Fruit fly (Drosophila melanogaster): ENCODE results near the gene Npc2c.

The Npc2c gene

DNA sequence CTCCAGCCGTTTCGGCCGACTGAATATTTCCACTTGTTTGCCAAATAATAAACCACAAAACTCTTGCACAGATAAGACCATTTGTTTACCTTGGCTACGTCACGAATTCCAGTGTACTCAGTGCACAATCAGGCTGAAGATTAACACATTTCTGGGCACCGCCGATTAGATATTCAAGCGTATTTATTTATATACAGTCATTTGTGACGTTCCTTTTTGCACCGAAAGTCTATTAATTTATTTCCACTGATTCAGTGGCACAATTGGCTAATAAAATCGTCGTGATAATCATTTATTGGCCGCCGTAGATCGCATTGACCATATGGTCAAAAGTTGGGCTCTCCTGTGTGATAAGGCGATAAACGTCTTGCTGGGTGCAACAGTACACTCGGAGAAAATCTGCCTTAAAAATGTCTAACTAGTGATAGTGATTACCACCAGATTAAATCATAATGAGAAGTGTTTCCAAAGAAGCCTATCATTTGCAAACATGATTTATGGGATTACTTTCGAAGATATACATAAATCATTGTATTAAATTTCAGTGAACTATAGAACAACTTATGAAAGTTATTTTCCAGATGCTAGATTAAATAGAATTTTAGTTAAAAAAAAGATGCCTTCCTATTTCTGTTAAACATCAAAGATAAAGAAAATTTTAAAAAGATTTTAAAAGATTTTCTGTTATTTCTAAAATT lies 5.6 kb upstream of the Npc2c start (continued):
- TF ChIP-seq Med (GFP tag) (peak; percentile 79), CG16813 (GFP tag; IDR thresholded peaks at IDR 0.05; ENCODE audit: partially characterized antibody) (no peak), exex (tag; optimal IDR thresholded peaks at IDR 0.05) (peak; percentile 99), Dip3 (GFP tag; optimal IDR thresholded peaks at IDR 0.05) (no peak), PHDP (tag; optimal IDR thresholded peaks at IDR 0.05) (peak; percentile 7), CG7839 (tag; optimal IDR thresholded peaks at IDR 0.05) (peak; percentile 38), jumu (GFP tag; optimal IDR thresholded peaks at IDR 0.05) (no peak), CG17359 (tag; optimal IDR thresholded peaks at IDR 0.05) (no peak), BtbVII (GFP tag; optimal IDR thresholded peaks at IDR 0.05) (peak; percentile 84), phol (tag; optimal IDR thresholded peaks at IDR 0.05) (no peak), ac (GFP tag; optimal IDR thresholded peaks at IDR 0.05) (no peak), CG7357 (GFP tag; IDR thresholded peaks at IDR 0.05) (no peak), gro (GFP tag; optimal IDR thresholded peaks at IDR 0.05) (peak; percentile 8), HmgD (GFP tag; optimal IDR thresholded peaks at IDR 0.05) (no peak), ttk (GFP tag; IDR thresholded peaks at IDR 0.05) (no peak), CG11723 (GFP tag; optimal IDR thresholded peaks at IDR 0.05) (no peak), chif (GFP tag; optimal IDR thresholded peaks at IDR 0.05) (no peak), pfk (GFP tag; optimal IDR thresholded peaks at IDR 0.05) (peak; percentile 22), zf30C (GFP tag; optimal IDR thresholded peaks at IDR 0.05) (peak; percentile 26), CG15269 (tag; optimal IDR thresholded peaks at IDR 0.05) (peak; percentile 45), GATAe (GFP tag; conservative IDR thresholded peaks at IDR 0.05) (peak; percentile 50; the same call in 1 of the 2 replicates), CG11504 (tag; optimal IDR thresholded peaks at IDR 0.05) (no peak), lbe (GFP tag; optimal IDR thresholded peaks at IDR 0.05) (peak; percentile 39), NC2β (GFP tag; optimal IDR thresholded peaks at IDR 0.05) (no peak), Hey (tag; optimal IDR thresholded peaks at IDR 0.05) (peak; percentile 62), fd64A (GFP tag; optimal IDR thresholded peaks at IDR 0.05) (no peak), Deaf1 (tag; optimal IDR thresholded peaks at IDR 0.05) (no peak), esg (GFP tag; conservative IDR thresholded peaks at IDR 0.05) (no peak), toy (GFP tag; IDR thresholded peaks at IDR 0.05) (no peak), Bteb2 (GFP tag; optimal IDR thresholded peaks at IDR 0.05) (no peak), CG31388 (GFP tag; optimal IDR thresholded peaks at IDR 0.05) (no peak), unpg (GFP tag; optimal IDR thresholded peaks at IDR 0.05) (peak; percentile 37), stwl (tag; optimal IDR thresholded peaks at IDR 0.05) (no peak), CrebB (tag; optimal IDR thresholded peaks at IDR 0.05) (peak; percentile 48), CG2129 (GFP tag; IDR thresholded peaks at IDR 0.05; ENCODE audit: partially characterized antibody) (no peak), eyg (GFP tag; optimal IDR thresholded peaks at IDR 0.05) (no peak), ap (GFP tag; IDR thresholded peaks at IDR 0.05) (no peak), rib (GFP tag; IDR thresholded peaks at IDR 0.05) (no peak), nau (GFP tag; optimal IDR thresholded peaks at IDR 0.05) (no peak), Meics (GFP tag; optimal IDR thresholded peaks at IDR 0.05) (peak; percentile 40), tin (GFP tag; optimal IDR thresholded peaks at IDR 0.05) (no peak), Jarid2 (GFP tag; optimal IDR thresholded peaks at IDR 0.05) (no peak), HHEX (GFP tag; optimal IDR thresholded peaks at IDR 0.05) (peak; percentile 11), Vsx1 (GFP tag; optimal IDR thresholded peaks at IDR 0.05) (peak; percentile 93), schlank (tag; optimal IDR thresholded peaks at IDR 0.05) (peak; percentile 8), zfh1 (GFP tag; IDR thresholded peaks at IDR 0.05) (no peak), row (GFP tag; IDR thresholded peaks at IDR 0.05) (peak; percentile 45; the same call in 2 of the 3 replicates), CG18011 (GFP tag; optimal IDR thresholded peaks at IDR 0.05) (no peak), bab2 (GFP tag; optimal IDR thresholded peaks at IDR 0.05) (no peak), CG17361 (GFP tag; IDR thresholded peaks at IDR 0.05) (no peak; the same call in 2 of the 3 replicates)

Data from whole organism, embryonic.